Worm (Caenorhabditis elegans) whole organism, L4/young adult: Measurements from ENCODE around the gene pkc-1.

Experiments used
- W03F9.2 ChIP-seq: fragments of 150-350 bp; optimal IDR thresholded peaks from 2 replicates; lab custom pipeline; 2014; ENCODE audit warnings: missing biosample characterization, missing genetic modification characterization
- dao-5 ChIP-seq: sonication (generic microtip); optimal IDR thresholded peaks from 2 replicates; lab custom pipeline; 2016; ENCODE audit warnings: missing genotype, missing genetic modification characterization, moderate library complexity, missing compliant biosample characterization
- him-1 ChIP-seq: sonication (generic microtip); optimal IDR thresholded peaks from 2 replicates; lab custom pipeline; 2016; ENCODE audit warnings: missing genotype, missing genetic modification reagents, missing genetic modification characterization, missing compliant biosample characterization

DNA sequence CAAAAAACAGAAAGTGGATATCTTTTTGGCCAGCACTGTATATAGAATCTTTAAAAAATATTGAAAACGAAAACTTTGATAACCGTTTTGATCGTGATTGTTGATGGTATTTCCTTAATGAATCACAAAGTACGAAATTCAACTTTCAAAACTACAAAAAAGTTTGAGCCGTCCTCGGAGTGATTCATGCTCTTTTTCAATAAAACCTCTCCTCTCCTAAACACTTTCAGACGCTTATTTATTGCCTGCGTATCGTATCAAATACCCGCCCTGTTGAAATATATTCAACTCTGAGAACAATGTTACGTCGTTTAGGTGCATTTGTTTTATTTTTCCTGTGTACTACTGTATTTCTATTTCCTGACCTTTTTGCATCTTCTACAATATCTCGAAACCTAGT is 11.0 kb downstream of the pkc-1 start:
- TF ChIP-seq him-1 (tag; lab: Kevin White, UChicago): no peak
- TF ChIP-seq dao-5 (tag; lab: Kevin White, UChicago): no peak
- no peak for TF ChIP-seq W03F9.2
